Worm (Caenorhabditis elegans) whole organism, L4 larva: ENCODE measurements around the gene fbxa-147.
A peak's percentile ranks its signal among the peaks of the same experiment; 100 is the strongest.

ENCODE experiments used
- D1046.2 ChIP-seq: fragments of 200-800 bp; sonication (Bioruptor generic); IDR thresholded peaks from 2 replicates; pipeline ENCODE4 v1.3.6; 2022; ENCODE audit warnings: missing genetic modification characterization, missing compliant biosample characterization
- F44E2.7 ChIP-seq: fragments of 200-800 bp; sonication (Bioruptor generic); IDR thresholded peaks from 2 replicates; pipeline ENCODE4 v2.1.2; 2022; ENCODE audit warnings: missing genetic modification characterization, missing compliant biosample characterization
- T20F7.1 ChIP-seq: fragments of 200-800 bp; sonication (Bioruptor generic); optimal IDR thresholded peaks from 2 replicates; lab custom pipeline; 2018; ENCODE audit warnings: mild to moderate bottlenecking, missing genetic modification characterization, missing compliant biosample characterization
- Y48G9A.11 ChIP-seq: fragments of 200-800 bp; sonication (Bioruptor generic); IDR thresholded peaks from 2 replicates; pipeline ENCODE4 v1.3.6; 2022; ENCODE audit warnings: missing genetic modification reagents, missing genetic modification characterization, missing compliant biosample characterization
- Y5F2A.4 ChIP-seq: fragments of 200-800 bp; sonication (Bioruptor generic); optimal IDR thresholded peaks from 2 replicates; lab custom pipeline; 2018; ENCODE audit warnings: mild to moderate bottlenecking, missing genetic modification characterization, missing compliant biosample characterization
- aha-1 ChIP-seq: fragments of 150-350 bp; peaks from one replicate; lab custom pipeline; 2014; ENCODE audit warnings: missing biosample characterization, missing genetic modification characterization
- ama-1 ChIP-seq: fragments of 150-350 bp; optimal IDR thresholded peaks from 2 replicates; lab custom pipeline; 2014; ENCODE audit warnings: inconsistent platforms, mixed read lengths
- attf-4 ChIP-seq: sonication (generic microtip); optimal IDR thresholded peaks from 3 replicates; lab custom pipeline; 2017; ENCODE audit warnings: missing biosample characterization, missing genetic modification characterization
- ceh-62 ChIP-seq: sonication (generic microtip); optimal IDR thresholded peaks from 2 replicates; lab custom pipeline; 2017; ENCODE audit warnings: missing biosample characterization, missing genetic modification characterization
- ceh-82 ChIP-seq: sonication (generic microtip); optimal IDR thresholded peaks from 2 replicates; lab custom pipeline; 2017; ENCODE audit warnings: missing biosample characterization, missing genetic modification characterization
- ces-1 ChIP-seq: fragments of 150-350 bp; sonication (generic microtip); optimal IDR thresholded peaks from 4 replicates; lab custom pipeline; 2014; ENCODE audit warnings: missing biosample characterization, missing genetic modification reagents, missing genetic modification characterization
- ctbp-1 ChIP-seq: fragments of 200-800 bp; sonication (Bioruptor generic); IDR thresholded peaks from 2 replicates; pipeline ENCODE4 v1.3.6; 2022; ENCODE audit warnings: missing genetic modification reagents, missing genetic modification characterization, missing compliant biosample characterization
- daf-12 ChIP-seq: fragments of 150-350 bp; optimal IDR thresholded peaks from 2 replicates; lab custom pipeline; 2014; ENCODE audit warnings: missing biosample characterization, missing genetic modification reagents, missing genetic modification characterization
- daf-8 ChIP-seq: fragments of 200-800 bp; sonication (Bioruptor generic); IDR thresholded peaks from 2 replicates; pipeline ENCODE4 v1.3.6; 2022; ENCODE audit warnings: missing genetic modification characterization, missing compliant biosample characterization
- dmd-8 ChIP-seq: fragments of 200-800 bp; sonication (Bioruptor generic); IDR thresholded peaks from 2 replicates; pipeline ENCODE4 v1.3.6; 2022; ENCODE audit warnings: missing genetic modification characterization, missing compliant biosample characterization
- dmd-9 ChIP-seq: fragments of 200-800 bp; sonication (Bioruptor generic); IDR thresholded peaks from 2 replicates; pipeline ENCODE4 v1.3.6; 2022; ENCODE audit warnings: missing genetic modification reagents, missing genetic modification characterization, missing compliant biosample characterization
- duxl-1 ChIP-seq: sonication (generic microtip); optimal IDR thresholded peaks from 2 replicates; lab custom pipeline; 2016; ENCODE audit warnings: mild to moderate bottlenecking, missing genetic modification characterization, moderate library complexity, missing compliant biosample characterization; ENCODE audit not compliant: poor library complexity
- gei-8 ChIP-seq: fragments of 200-800 bp; sonication (Bioruptor generic); optimal IDR thresholded peaks from 2 replicates; lab custom pipeline; 2018; ENCODE audit warnings: mild to moderate bottlenecking, missing genetic modification characterization, missing compliant biosample characterization
- hlh-11 ChIP-seq: fragments of 200-800 bp; sonication (Bioruptor generic); optimal IDR thresholded peaks from 2 replicates; lab custom pipeline; 2018; ENCODE audit warnings: mild to moderate bottlenecking, missing genetic modification characterization, missing compliant biosample characterization
- lim-7 ChIP-seq: fragments of 200-800 bp; sonication (Bioruptor generic); IDR thresholded peaks from 2 replicates; pipeline ENCODE4 v1.3.6; 2022; ENCODE audit warnings: missing genetic modification characterization, missing compliant biosample characterization
- lin-1 ChIP-seq: fragments of 200-800 bp; sonication (Bioruptor generic); IDR thresholded peaks from 2 replicates; pipeline ENCODE4 v1.3.6; 2022; ENCODE audit warnings: missing genetic modification reagents, missing genetic modification characterization, missing compliant biosample characterization
- lin-29 ChIP-seq: fragments of 200-800 bp; sonication (Bioruptor generic); IDR thresholded peaks from 2 replicates; pipeline ENCODE4 v1.3.6; 2022; ENCODE audit warnings: missing genetic modification reagents, missing genetic modification characterization, missing compliant biosample characterization
- lin-39 ChIP-seq: fragments of 150-350 bp; optimal IDR thresholded peaks from 2 replicates; lab custom pipeline; 2014; ENCODE audit warnings: missing biosample characterization, missing genetic modification reagents, missing genetic modification characterization
- lsy-2 ChIP-seq, 2 experiments: fragments of 150-350 bp in 1 of 2; sonication (generic microtip) in 1 of 2; optimal IDR thresholded peaks; 2 replicates each; lab custom pipeline; 2014 to 2017; ENCODE audit warnings: missing biosample characterization in 2 of 2, missing genetic modification characterization in 2 of 2
- mdl-1 ChIP-seq, 2 experiments: fragments of 150-350 bp in 1 of 2; sonication (generic microtip) in 1 of 2; optimal IDR thresholded peaks; 2 replicates each; lab custom pipeline; 2014 to 2017; ENCODE audit warnings: missing biosample characterization in 2 of 2, missing genetic modification characterization in 2 of 2
- mdt-29 ChIP-seq: fragments of 200-800 bp; sonication (Bioruptor generic); IDR thresholded peaks from 2 replicates; pipeline ENCODE4 v1.3.6; 2022; ENCODE audit warnings: missing genetic modification reagents, missing genetic modification characterization, missing compliant biosample characterization
- mep-1 ChIP-seq: fragments of 150-350 bp; sonication (generic microtip); optimal IDR thresholded peaks from 3 replicates; lab custom pipeline; 2014; ENCODE audit warnings: missing biosample characterization, missing genetic modification characterization
- mxl-2 ChIP-seq: fragments of 200-800 bp; sonication (Bioruptor generic); conservative IDR thresholded peaks from 2 replicates; pipeline ENCODE4 v1.3.6; 2022; ENCODE audit warnings: missing genetic modification reagents, missing genetic modification characterization, missing compliant biosample characterization
- mxl-3 ChIP-seq: fragments of 200-800 bp; sonication (Bioruptor generic); optimal IDR thresholded peaks from 2 replicates; lab custom pipeline; 2018; ENCODE audit warnings: mild to moderate bottlenecking, missing genetic modification characterization, missing compliant biosample characterization
- nhr-10 ChIP-seq: fragments of 150-350 bp; optimal IDR thresholded peaks from 2 replicates; lab custom pipeline; 2014; ENCODE audit warnings: missing biosample characterization, missing genetic modification characterization
- nhr-102 ChIP-seq: sonication (generic microtip); optimal IDR thresholded peaks from 2 replicates; lab custom pipeline; 2016; ENCODE audit warnings: mild to moderate bottlenecking, missing genetic modification characterization, moderate library complexity, missing compliant biosample characterization
- nhr-111 ChIP-seq: fragments of 200-800 bp; sonication (Bioruptor generic); optimal IDR thresholded peaks from 2 replicates; lab custom pipeline; 2018; ENCODE audit warnings: mild to moderate bottlenecking, missing genetic modification characterization, missing compliant biosample characterization
- nhr-41 ChIP-seq: fragments of 200-800 bp; sonication (Bioruptor generic); IDR thresholded peaks from 2 replicates; pipeline ENCODE4 v1.3.6; 2022; ENCODE audit warnings: missing genetic modification reagents, missing genetic modification characterization, missing compliant biosample characterization
- nhr-42 ChIP-seq: fragments of 200-800 bp; sonication (Bioruptor generic); IDR thresholded peaks from 2 replicates; pipeline ENCODE4 v1.3.6; 2022; ENCODE audit warnings: missing genetic modification characterization, missing compliant biosample characterization
- nhr-6 ChIP-seq: fragments of 150-350 bp; optimal IDR thresholded peaks from 2 replicates; lab custom pipeline; 2014; ENCODE audit warnings: missing biosample characterization, missing genetic modification characterization
- pha-4 ChIP-seq, 2 experiments: fragments of 150-350 bp in 1 of 2; fragments of 200-800 bp in 1 of 2; sonication (Bioruptor generic) in 1 of 2; IDR thresholded peaks in 1 of 2; optimal IDR thresholded peaks in 1 of 2; 2 replicates each; pipeline versions ENCODE4 v1.3.6 to Lab custom; 2014 to 2022; ENCODE audit warnings: missing genetic modification characterization in 2 of 2, missing genetic modification reagents in 2 of 2, missing biosample characterization in 1 of 2, missing compliant biosample characterization in 1 of 2
- php-3 ChIP-seq: fragments of 200-800 bp; sonication (Bioruptor generic); IDR thresholded peaks from 2 replicates; pipeline ENCODE4 v1.3.6; 2022; ENCODE audit warnings: missing genetic modification reagents, missing genetic modification characterization, missing compliant biosample characterization
- rbr-2 ChIP-seq: sonication (generic microtip); optimal IDR thresholded peaks from 2 replicates; lab custom pipeline; 2016; ENCODE audit warnings: missing genotype, missing genetic modification characterization, missing compliant biosample characterization
- saeg-2 ChIP-seq: fragments of 200-800 bp; sonication (Bioruptor generic); IDR thresholded peaks from 2 replicates; pipeline ENCODE4 v1.3.6; 2022; ENCODE audit warnings: missing genetic modification reagents, missing genetic modification characterization, missing compliant biosample characterization
- set-16 ChIP-seq: fragments of 200-800 bp; sonication (Bioruptor generic); IDR thresholded peaks from 2 replicates; pipeline ENCODE4 v1.3.6; 2022; ENCODE audit warnings: missing genetic modification reagents, missing genetic modification characterization, missing compliant biosample characterization
- snpc-4 ChIP-seq: fragments of 150-350 bp; optimal IDR thresholded peaks from 2 replicates; lab custom pipeline; 2014; ENCODE audit warnings: missing biosample characterization, missing genetic modification characterization
- spr-1 ChIP-seq: sonication (generic microtip); optimal IDR thresholded peaks from 2 replicates; lab custom pipeline; 2016; ENCODE audit warnings: mild to moderate bottlenecking, missing genetic modification characterization, missing compliant biosample characterization
- tag-97 ChIP-seq: fragments of 200-800 bp; sonication (Bioruptor generic); IDR thresholded peaks from 2 replicates; pipeline ENCODE4 v1.3.6; 2022; ENCODE audit warnings: missing genetic modification characterization, missing compliant biosample characterization
- tra-1 ChIP-seq: fragments of 200-800 bp; sonication (Bioruptor generic); IDR thresholded peaks from 2 replicates; pipeline ENCODE4 v1.3.6; 2022; ENCODE audit warnings: missing genetic modification reagents, missing genetic modification characterization, missing compliant biosample characterization
- unc-130 ChIP-seq: sonication (generic microtip); optimal IDR thresholded peaks from 2 replicates; lab custom pipeline; 2016; ENCODE audit warnings: missing genetic modification reagents, missing genetic modification characterization, missing compliant biosample characterization
- unc-39 ChIP-seq: sonication (generic microtip); optimal IDR thresholded peaks from 2 replicates; lab custom pipeline; 2017; ENCODE audit warnings: missing biosample characterization, missing genetic modification characterization
- unc-62 ChIP-seq, 3 experiments: fragments of 150-350 bp in 1 of 3; sonication (generic microtip); optimal IDR thresholded peaks in 2 of 3; peaks in 1 of 3; 1 replicate in 1 of 3; 2 replicates in 2 of 3; lab custom pipeline; 2014 to 2017; ENCODE audit warnings: missing biosample characterization in 3 of 3, missing genetic modification characterization in 3 of 3, missing genetic modification reagents in 3 of 3, missing genotype in 1 of 3
- zfp-3 ChIP-seq: fragments of 200-800 bp; sonication (Bioruptor generic); conservative IDR thresholded peaks from 2 replicates; pipeline ENCODE4 v1.3.6; 2022; ENCODE audit warnings: missing genetic modification reagents, missing genetic modification characterization, missing compliant biosample characterization
- ztf-7 ChIP-seq: fragments of 150-350 bp; optimal IDR thresholded peaks from 2 replicates; lab custom pipeline; 2014; ENCODE audit warnings: missing biosample characterization, missing genetic modification characterization

Gene fbxa-147

DNA sequence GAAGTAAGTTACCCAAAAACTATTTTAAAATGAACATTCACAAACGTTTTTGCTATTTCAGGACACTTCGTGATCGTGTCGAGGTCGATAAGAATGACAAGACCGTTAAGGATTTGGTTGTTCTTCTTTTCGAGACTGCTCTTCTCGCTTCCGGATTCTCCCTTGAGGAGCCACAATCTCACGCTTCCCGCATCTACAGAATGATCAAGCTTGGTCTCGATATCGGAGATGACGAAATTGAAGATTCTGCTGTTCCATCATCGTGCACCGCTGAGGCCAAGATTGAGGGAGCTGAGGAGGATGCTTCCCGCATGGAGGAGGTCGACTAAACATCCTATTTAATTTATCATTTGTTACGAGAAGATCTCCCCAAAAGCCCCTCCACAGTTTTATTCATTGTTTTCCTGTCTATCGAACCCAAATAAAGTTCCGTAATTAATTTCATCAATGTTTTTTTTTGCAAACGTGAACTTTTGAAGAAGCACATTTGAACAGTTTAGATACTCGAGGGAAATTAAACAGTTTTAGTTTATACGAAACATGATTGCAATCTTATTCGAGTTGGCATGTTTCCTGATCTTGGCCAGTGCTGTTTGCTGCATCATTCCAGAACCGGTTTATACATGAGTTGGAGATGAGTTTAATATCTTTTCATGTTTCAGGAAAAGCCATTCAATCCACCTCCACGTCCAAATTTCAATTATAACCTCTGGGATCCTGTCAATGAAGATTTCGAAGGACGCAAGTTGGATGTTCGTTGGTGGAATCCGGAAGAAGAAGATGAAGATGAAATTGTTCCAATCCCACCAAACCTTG is 28.0 kb upstream of the fbxa-147 start, which contains the start of gene C47E8.11 (continued):
- TF ChIP-seq nhr-6 (peak; percentile 92), lim-7 (GFP tag; lab: Robert Waterston, UW) (peak; percentile 65), mdl-1 (tag; optimal IDR thresholded peaks at IDR 0.05; lab: Kevin White, UChicago) (no peak), pha-4 (GFP tag; IDR thresholded peaks at IDR 0.05; lab: Robert Waterston, UW) (peak; percentile 51), pha-4 (tag; optimal IDR thresholded peaks at IDR 0.05; lab: Kevin White, UChicago) (peak; percentile 67), php-3 (0 out of 2 replicates have a peak, but pooled peaks have one; percentile 35), ceh-82 (tag; lab: Kevin White, UChicago) (no peak), daf-8 (GFP tag; lab: Robert Waterston, UW) (no peak), zfp-3 (GFP tag; lab: Robert Waterston, UW) (peak; percentile 92), lin-29 (GFP tag; lab: Robert Waterston, UW) (peak; percentile 31; the same call in 1 of the 2 replicates), unc-62 (GFP tag; optimal IDR thresholded peaks at IDR 0.05 in 1 of 2; lab: Kevin White, UChicago) (no peak), unc-62 (tag; optimal IDR thresholded peaks at IDR 0.05; lab: Kevin White, UChicago) (no peak), lsy-2 (tag; optimal IDR thresholded peaks at IDR 0.05; lab: Kevin White, UChicago) (peak in 1 of 2 experiments; percentile 87), ctbp-1 (peak; percentile 11; the same call in 1 of the 2 replicates), ama-1 (peak; percentile 71), D1046.2 (GFP tag; lab: Robert Waterston, UW) (no peak), saeg-2 (GFP tag; lab: Robert Waterston, UW) (no peak), F44E2.7 (GFP tag; lab: Robert Waterston, UW) (no peak), mxl-2 (GFP tag; lab: Robert Waterston, UW) (no peak), T20F7.1 (GFP tag; lab: Kevin White, UChicago) (peak; percentile 64), daf-12 (tag; lab: Kevin White, UChicago) (no peak), Y5F2A.4 (no peak), dmd-8 (GFP tag; lab: Robert Waterston, UW) (no peak; the same call in 1 of the 2 replicates), rbr-2 (tag; lab: Kevin White, UChicago) (peak; percentile 3), dmd-9 (no peak), nhr-102 (tag; lab: Kevin White, UChicago) (peak; percentile 45), gei-8 (GFP tag; lab: Kevin White, UChicago) (no peak), attf-4 (tag; lab: Kevin White, UChicago) (no peak), mep-1 (peak; percentile 80), set-16 (peak; percentile 39), lin-1 (no peak), mxl-3 (GFP tag; lab: Kevin White, UChicago) (no peak), unc-39 (no peak), Y48G9A.11 (GFP tag; lab: Robert Waterston, UW) (peak; percentile 64; the same call in 1 of the 2 replicates), nhr-41 (GFP tag; lab: Robert Waterston, UW) (0 out of 2 replicates have a peak, but pooled peaks have one; percentile 14), duxl-1 (no peak), nhr-42 (GFP tag; lab: Robert Waterston, UW) (no peak), tra-1 (no peak), mdt-29 (GFP tag; lab: Robert Waterston, UW) (no peak), lin-39 (tag; lab: Kevin White, UChicago) (no peak), ceh-62 (tag; lab: Kevin White, UChicago) (no peak), ces-1 (GFP tag; lab: Kevin White, UChicago) (no peak), aha-1 (peak; percentile 98), ztf-7 (no peak), tag-97 (no peak), snpc-4 (tag; lab: Kevin White, UChicago) (no peak), nhr-111 (GFP tag; lab: Kevin White, UChicago) (peak; percentile 20), nhr-10 (no peak), spr-1 (tag; lab: Kevin White, UChicago) (peak; percentile 10), unc-130 (GFP tag; lab: Kevin White, UChicago) (no peak), hlh-11 (tag; lab: Kevin White, UChicago) (peak; percentile 58)
